Fruit fly (Drosophila melanogaster) whole organism, embryonic: ENCODE results near the gene CG1532.
A peak's percentile ranks its signal among the peaks of the same experiment; 100 is the strongest.

ENCODE experiments used
- Atf6 ChIP-seq: fragments of 200-800 bp; sonication (Bioruptor generic); IDR thresholded peaks from 2 replicates; pipeline ENCODE4 v1.3.6; 2022; ENCODE audit warnings: missing biosample characterization, missing genetic modification characterization
- BtbVII ChIP-seq: fragments of 200-800 bp; sonication (Bioruptor generic); optimal IDR thresholded peaks from 3 replicates; lab custom pipeline; 2017; ENCODE audit warnings: missing biosample characterization, mild to moderate bottlenecking, missing genetic modification characterization
- CG10366 ChIP-seq: fragments of 200-800 bp; sonication (Bioruptor generic); IDR thresholded peaks from 2 replicates; pipeline ENCODE4 v1.3.6; 2022; ENCODE audit warnings: missing biosample characterization, missing genetic modification characterization
- CG11695 ChIP-seq: fragments of 200-800 bp; sonication (Bioruptor generic); IDR thresholded peaks from 3 replicates; pipeline ENCODE4 v1.3.6; 2022; ENCODE audit warnings: missing biosample characterization, missing genetic modification characterization
- CG13123 ChIP-seq: fragments of 200-800 bp; sonication (Bioruptor generic); optimal IDR thresholded peaks from 2 replicates; lab custom pipeline; 2016; ENCODE audit warnings: missing biosample characterization, missing genetic modification characterization
- CG14710 ChIP-seq: fragments of 200-800 bp; sonication (Bioruptor generic); optimal IDR thresholded peaks from 3 replicates; lab custom pipeline; 2019; ENCODE audit warnings: missing biosample characterization, mild to moderate bottlenecking, missing genetic modification characterization, moderate library complexity
- CG15514 ChIP-seq: fragments of 200-800 bp; sonication (Bioruptor generic); optimal IDR thresholded peaks from 3 replicates; lab custom pipeline; 2017; ENCODE audit warnings: missing biosample characterization, missing genetic modification characterization, mild to moderate bottlenecking, moderate library complexity, missing genetic modification reagents
- CG1603 ChIP-seq: fragments of 200-800 bp; sonication (Bioruptor generic); optimal IDR thresholded peaks from 2 replicates; lab custom pipeline; 2019; ENCODE audit warnings: missing biosample characterization, mild to moderate bottlenecking, missing genetic modification characterization, moderate library complexity
- CG16863 ChIP-seq: fragments of 200-800 bp; sonication (Bioruptor generic); optimal IDR thresholded peaks from 3 replicates; lab custom pipeline; 2016; ENCODE audit warnings: missing biosample characterization, missing genetic modification characterization
- CG3281 ChIP-seq: fragments of 200-800 bp; sonication (Bioruptor generic); optimal IDR thresholded peaks from 3 replicates; lab custom pipeline; 2017; ENCODE audit warnings: missing biosample characterization, mild to moderate bottlenecking, missing genetic modification characterization
- CG3407 ChIP-seq: fragments of 200-800 bp; sonication (Bioruptor generic); optimal IDR thresholded peaks from 2 replicates; lab custom pipeline; 2018; ENCODE audit warnings: missing biosample characterization, mild to moderate bottlenecking, missing genetic modification characterization
- CG34376 ChIP-seq: fragments of 200-800 bp; sonication (Bioruptor generic); optimal IDR thresholded peaks from 2 replicates; lab custom pipeline; 2018; ENCODE audit warnings: missing biosample characterization, mild to moderate bottlenecking, missing genetic modification characterization
- CG3847 ChIP-seq: fragments of 200-800 bp; sonication (Bioruptor generic); IDR thresholded peaks from 2 replicates; pipeline ENCODE4 v1.3.6; 2022; ENCODE audit warnings: missing biosample characterization, missing genetic modification characterization
- CG4360 ChIP-seq: fragments of 200-800 bp; sonication (Bioruptor generic); IDR thresholded peaks from 2 replicates; pipeline ENCODE4 v1.3.6; 2022; ENCODE audit warnings: missing biosample characterization, missing genetic modification characterization
- CG4404 ChIP-seq: fragments of 200-800 bp; sonication (Bioruptor generic); IDR thresholded peaks from 2 replicates; pipeline ENCODE4 v1.3.6; 2022; ENCODE audit warnings: missing biosample characterization, missing genetic modification characterization
- CG5953 ChIP-seq: fragments of 200-800 bp; sonication (Bioruptor generic); IDR thresholded peaks from 2 replicates; pipeline ENCODE4 v1.3.6; 2022; ENCODE audit warnings: missing biosample characterization, missing genetic modification characterization
- CG8089 ChIP-seq: fragments of 200-800 bp; sonication (Bioruptor generic); optimal IDR thresholded peaks from 3 replicates; lab custom pipeline; 2016; ENCODE audit warnings: missing biosample characterization, missing genetic modification characterization
- CG8290 ChIP-seq, 3 experiments: fragments of 200-800 bp; sonication (Bioruptor generic); optimal IDR thresholded peaks; 2 replicates each; lab custom pipeline; 2016 to 2019; ENCODE audit warnings: missing biosample characterization in 3 of 3, missing genetic modification characterization in 3 of 3, mild to moderate bottlenecking in 2 of 3, moderate library complexity in 1 of 3
- CG8478 ChIP-seq: fragments of >200 bp; optimal IDR thresholded peaks from 2 replicates; lab custom pipeline; 2018
- CG9609 ChIP-seq: fragments of 200-800 bp; sonication (Bioruptor generic); optimal IDR thresholded peaks from 3 replicates; lab custom pipeline; 2016; ENCODE audit warnings: missing biosample characterization, missing genetic modification characterization
- Hand ChIP-seq: fragments of 200-800 bp; sonication (Bioruptor generic); optimal IDR thresholded peaks from 2 replicates; lab custom pipeline; 2017; ENCODE audit warnings: mild to moderate bottlenecking, missing biosample characterization, missing genetic modification reagents, missing genetic modification characterization
- Hey ChIP-seq: fragments of 200-800 bp; sonication (Bioruptor generic); optimal IDR thresholded peaks from 3 replicates; lab custom pipeline; 2018; ENCODE audit warnings: missing biosample characterization, mild to moderate bottlenecking, missing genetic modification characterization
- Jarid2 ChIP-seq: fragments of 200-800 bp; sonication (Bioruptor generic); optimal IDR thresholded peaks from 3 replicates; lab custom pipeline; 2017; ENCODE audit warnings: mild to moderate bottlenecking, missing biosample characterization, missing genetic modification reagents, missing genetic modification characterization
- MBD-R2 ChIP-seq: fragments of 200-800 bp; sonication (Bioruptor generic); IDR thresholded peaks from 2 replicates; pipeline ENCODE4 v1.3.6; 2022; ENCODE audit warnings: missing biosample characterization, missing genetic modification characterization
- NC2β ChIP-seq: fragments of 200-800 bp; sonication (Bioruptor generic); optimal IDR thresholded peaks from 2 replicates; lab custom pipeline; 2016; ENCODE audit warnings: missing biosample characterization, missing genetic modification characterization
- Poxn ChIP-seq: fragments of 200-800 bp; sonication (Bioruptor generic); IDR thresholded peaks from 2 replicates; pipeline ENCODE4 v1.3.6; 2022; ENCODE audit warnings: missing biosample characterization, missing genetic modification characterization
- Xbp1 ChIP-seq: fragments of 200-800 bp; sonication (Bioruptor generic); optimal IDR thresholded peaks from 3 replicates; lab custom pipeline; 2016; ENCODE audit warnings: missing biosample characterization, mild to moderate bottlenecking, missing genetic modification characterization
- al ChIP-seq: fragments of 200-800 bp; sonication (Bioruptor generic); IDR thresholded peaks from 2 replicates; pipeline ENCODE4 v1.3.6; 2022; ENCODE audit warnings: missing biosample characterization, missing genetic modification characterization
- bsh ChIP-seq, 2 experiments: fragments of 200-800 bp; sonication (Bioruptor generic); optimal IDR thresholded peaks; 2 replicates each; lab custom pipeline; 2017 to 2018; ENCODE audit warnings: mild to moderate bottlenecking in 2 of 2, missing biosample characterization in 2 of 2, missing genetic modification characterization in 2 of 2, moderate library complexity in 1 of 2
- cas ChIP-seq: fragments of 200-800 bp; sonication (Bioruptor generic); IDR thresholded peaks from 2 replicates; pipeline ENCODE4 v1.3.6; 2022; ENCODE audit warnings: missing biosample characterization, missing genetic modification characterization
- cato ChIP-seq: fragments of 200-800 bp; sonication (Bioruptor generic); optimal IDR thresholded peaks from 2 replicates; lab custom pipeline; 2016; ENCODE audit warnings: missing biosample characterization, missing genetic modification characterization, borderline replicate concordance
- cg ChIP-seq: fragments of 200-800 bp; sonication (Bioruptor generic); optimal IDR thresholded peaks from 3 replicates; lab custom pipeline; 2019; ENCODE audit warnings: missing biosample characterization, mild to moderate bottlenecking, missing genetic modification characterization, moderate library complexity
- crp ChIP-seq, 2 experiments: fragments of 200-800 bp; sonication (Bioruptor generic); optimal IDR thresholded peaks; 2 replicates in 1 of 2; 3 replicates in 1 of 2; lab custom pipeline; 2017; ENCODE audit warnings: missing biosample characterization in 2 of 2, missing genetic modification characterization in 2 of 2, mild to moderate bottlenecking in 1 of 2, moderate library complexity in 1 of 2
- eyg ChIP-seq: fragments of 200-800 bp; sonication (Bioruptor generic); optimal IDR thresholded peaks from 3 replicates; lab custom pipeline; 2016; ENCODE audit warnings: missing biosample characterization, missing genetic modification characterization
- fd64A ChIP-seq: fragments of 200-800 bp; sonication (Bioruptor generic); optimal IDR thresholded peaks from 3 replicates; lab custom pipeline; 2018; ENCODE audit warnings: missing biosample characterization, mild to moderate bottlenecking, missing genetic modification characterization
- fru ChIP-seq: fragments of >200 bp; optimal IDR thresholded peaks from 2 replicates; lab custom pipeline; 2017
- gce ChIP-seq: fragments of 200-800 bp; sonication (Bioruptor generic); IDR thresholded peaks from 3 replicates; pipeline ENCODE4 v1.3.6; 2022; ENCODE audit warnings: missing biosample characterization, missing genetic modification characterization
- gcm ChIP-seq: fragments of 200-800 bp; sonication (Bioruptor generic); optimal IDR thresholded peaks from 2 replicates; lab custom pipeline; 2019; ENCODE audit warnings: missing biosample characterization, mild to moderate bottlenecking, missing genetic modification characterization, moderate library complexity
- grn ChIP-seq: fragments of 200-800 bp; sonication (Bioruptor generic); optimal IDR thresholded peaks from 3 replicates; lab custom pipeline; 2017; ENCODE audit warnings: missing biosample characterization, missing genetic modification characterization
- gsb ChIP-seq: fragments of 200-800 bp; sonication (Bioruptor generic); IDR thresholded peaks from 2 replicates; pipeline ENCODE4 v1.3.6; 2022; ENCODE audit warnings: missing biosample characterization, missing genetic modification characterization
- ham ChIP-seq: fragments of 200-800 bp; sonication (Bioruptor generic); IDR thresholded peaks from 2 replicates; pipeline ENCODE4 v1.3.6; 2022; ENCODE audit warnings: missing biosample characterization, missing genetic modification characterization
- lmd ChIP-seq: fragments of 200-800 bp; sonication (Bioruptor generic); IDR thresholded peaks from 2 replicates; pipeline ENCODE4 v1.3.6; 2022; ENCODE audit warnings: missing biosample characterization, missing genetic modification characterization
- lov ChIP-seq, 2 experiments: fragments of 200-800 bp in 1 of 2; fragments of >200 bp in 1 of 2; sonication (Bioruptor generic) in 1 of 2; IDR thresholded peaks in 1 of 2; optimal IDR thresholded peaks in 1 of 2; 2 replicates in 1 of 2; 3 replicates in 1 of 2; pipeline versions ENCODE4 v1.3.6 to Lab custom; 2017 to 2022; ENCODE audit warnings: missing biosample characterization in 1 of 2, missing genetic modification characterization in 1 of 2
- pan ChIP-seq, 4 experiments: fragments of >200 bp in 3 of 4; fragments of 200-800 bp in 1 of 4; sonication (Bioruptor generic) in 1 of 4; optimal IDR thresholded peaks in 3 of 4; IDR thresholded peaks in 1 of 4; 2 replicates each; pipeline versions ENCODE4 v1.3.6 to Lab custom; 2017 to 2022; ENCODE audit warnings: missing biosample characterization in 2 of 4, missing genetic modification characterization in 2 of 4, mixed read lengths in 1 of 4
- phol ChIP-seq: fragments of 200-800 bp; sonication (Bioruptor generic); optimal IDR thresholded peaks from 3 replicates; lab custom pipeline; 2018; ENCODE audit warnings: missing biosample characterization, mild to moderate bottlenecking, missing genetic modification characterization, moderate library complexity
- ranshi ChIP-seq: fragments of 200-800 bp; sonication (Bioruptor generic); IDR thresholded peaks from 2 replicates; pipeline ENCODE4 v1.3.6; 2022; ENCODE audit warnings: missing biosample characterization, missing genetic modification characterization
- slp2 ChIP-seq: fragments of 200-800 bp; sonication (Bioruptor generic); optimal IDR thresholded peaks from 2 replicates; lab custom pipeline; 2016; ENCODE audit warnings: missing biosample characterization, missing genetic modification characterization
- tap ChIP-seq: fragments of 200-800 bp; optimal IDR thresholded peaks from 3 replicates; lab custom pipeline; 2019; ENCODE audit warnings: missing biosample characterization, mild to moderate bottlenecking, missing genetic modification characterization, moderate library complexity
- twi ChIP-seq: fragments of 200-800 bp; optimal IDR thresholded peaks from 2 replicates; lab custom pipeline; 2019; ENCODE audit warnings: missing biosample characterization, mild to moderate bottlenecking, missing genetic modification characterization, moderate library complexity

The CG1532 gene

dm6 chrX:21058991-21059390, 30.8 kb upstream of the CG1532 start (continued):
- TF ChIP-seq ham (GFP tag; lab: Robert Waterston, UW) (0 out of 2 replicates have a peak, but pooled peaks have one; percentile 36), CG5953 (peak; percentile 86), CG4360 (GFP tag; lab: Robert Waterston, UW) (peak; percentile 48; the same call in 1 of the 2 replicates), crp (GFP tag; optimal IDR thresholded peaks at IDR 0.05; lab: Kevin White, UChicago) (peak in 1 of 2 experiments; percentile 45), CG3407 (GFP tag; lab: Kevin White, UChicago) (peak; percentile 80), NC2β (GFP tag; lab: Kevin White, UChicago) (peak; percentile 89), CG1603 (tag; lab: Kevin White, UChicago) (peak; percentile 95), CG8290 (GFP tag; optimal IDR thresholded peaks at IDR 0.05; lab: Kevin White, UChicago) (peak; percentile 86), CG8290 (tag; optimal IDR thresholded peaks at IDR 0.05; lab: Kevin White, UChicago) (peak; percentile 38 to 93), gcm (peak; percentile 91), CG16863 (peak; percentile 92), CG34376 (GFP tag; lab: Kevin White, UChicago) (peak; percentile 79), cato (GFP tag; lab: Kevin White, UChicago) (peak; percentile 75), Atf6 (peak; percentile 79; the same call in 1 of the 2 replicates), BtbVII (peak; percentile 82), pan (optimal IDR thresholded peaks at IDR 0.05; lab: Kevin White, UChicago) (no peak), pan (GFP tag; optimal IDR thresholded peaks at IDR 0.05 in 1 of 2, IDR thresholded peaks at IDR 0.05 in 1 of 2) (peak in 1 of 2 experiments; percentile 82), tap (peak; percentile 81), gsb (GFP tag; lab: Robert Waterston, UW) (peak; percentile 50), fd64A (peak; percentile 83), CG4404 (GFP tag; lab: Robert Waterston, UW) (peak; percentile 32; the same call in 1 of the 2 replicates), bsh (GFP tag; optimal IDR thresholded peaks at IDR 0.05; lab: Kevin White, UChicago) (peak; percentile 67 to 96), gce (GFP tag; lab: Robert Waterston, UW) (peak; percentile 76; the same call in 2 of the 3 replicates), Hand (GFP tag; lab: Kevin White, UChicago) (peak; percentile 60), al (peak; percentile 42; the same call in 1 of the 2 replicates), cas (no peak), lmd (GFP tag; lab: Robert Waterston, UW) (peak; percentile 80), CG9609 (peak; percentile 92), ranshi (GFP tag; lab: Robert Waterston, UW) (peak; percentile 84), MBD-R2 (GFP tag; lab: Robert Waterston, UW) (peak; percentile 52; the same call in 1 of the 2 replicates), CG11695 (GFP tag; lab: Robert Waterston, UW) (peak; percentile 75), twi (tag; lab: Kevin White, UChicago) (peak; percentile 80), CG14710 (tag; lab: Kevin White, UChicago) (peak; percentile 83), phol (peak; percentile 92), Xbp1 (GFP tag; lab: Kevin White, UChicago) (peak; percentile 92), Hey (tag; lab: Kevin White, UChicago) (peak; percentile 67), CG3847 (GFP tag; lab: Robert Waterston, UW) (peak; percentile 77), cg (no peak), eyg (peak; percentile 91), Jarid2 (GFP tag; lab: Kevin White, UChicago) (peak; percentile 49), slp2 (peak; percentile 84), grn (peak; percentile 58), CG10366 (GFP tag; lab: Robert Waterston, UW) (peak; percentile 89), CG13123 (GFP tag; lab: Kevin White, UChicago) (peak; percentile 79), CG8089 (GFP tag; lab: Kevin White, UChicago) (peak; percentile 87), lov (optimal IDR thresholded peaks at IDR 0.05; lab: Kevin White, UChicago) (no peak), lov (GFP tag; IDR thresholded peaks at IDR 0.05; lab: Robert Waterston, UW) (peak; percentile 80; the same call in 2 of the 3 replicates), fru (lab: Kevin White, UChicago) (no peak), CG15514 (GFP tag; lab: Kevin White, UChicago) (peak; percentile 62), CG3281 (GFP tag; lab: Kevin White, UChicago) (peak; percentile 79), CG8478 (lab: Kevin White, UChicago) (no peak), Poxn (0 out of 2 replicates have a peak, but pooled peaks have one; percentile 9)
